Worm (Caenorhabditis elegans): Measurements from ENCODE around the gene Y41D4B.4.

The Y41D4B.4 gene

DNA sequence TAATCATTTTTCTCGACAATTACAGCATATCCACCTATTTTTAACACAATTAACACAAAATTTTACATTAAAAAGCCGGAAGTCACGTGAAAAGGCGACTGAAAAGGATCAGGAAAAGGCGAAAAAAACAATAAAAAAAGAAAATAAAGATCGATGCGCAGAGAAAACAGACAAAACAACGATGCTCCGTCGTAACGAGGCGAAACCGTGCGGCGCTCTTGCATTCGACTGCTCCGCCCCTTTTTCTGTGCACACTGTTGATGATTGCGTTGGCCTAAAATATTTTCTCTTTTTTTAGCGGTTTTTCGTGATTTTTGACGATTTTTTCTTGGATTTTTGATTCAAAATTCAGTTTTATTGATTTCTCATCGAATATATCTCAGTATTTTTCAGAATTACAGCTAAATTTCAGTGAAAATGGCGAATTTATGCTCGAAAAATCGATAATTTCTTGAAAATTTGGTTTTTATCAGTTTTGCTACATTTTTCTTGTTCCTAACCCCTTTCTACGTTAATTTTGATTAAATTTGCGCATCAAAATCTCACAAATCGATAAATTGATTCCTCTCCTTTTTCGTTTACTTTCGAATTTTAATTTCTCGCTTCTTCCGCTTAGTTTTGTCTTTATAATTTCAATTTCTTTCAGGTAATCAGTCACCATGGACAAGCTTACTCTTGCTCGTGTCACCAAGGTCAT, 717 bp upstream of the Y41D4B.4 start, which contains the start of gene rps-28 (continued):
- TF ChIP-seq ceh-79 (tag; optimal IDR thresholded peaks at IDR 0.05) (no peak), mcd-1 (GFP tag; IDR thresholded peaks at IDR 0.05) (peak; percentile 92), rpc-1 (optimal IDR thresholded peaks at IDR 0.05) (peak; percentile 49), rpc-1 (tag; optimal IDR thresholded peaks at IDR 0.05) (no peak), F22D6.2 (tag; optimal IDR thresholded peaks at IDR 0.05) (peak; percentile 57), lin-54 (GFP tag; optimal IDR thresholded peaks at IDR 0.05) (peak; percentile 94), egl-18 (GFP tag; IDR thresholded peaks at IDR 0.05) (no peak), fkh-3 (tag; optimal IDR thresholded peaks at IDR 0.05) (no peak), hlh-26 (GFP tag; conservative IDR thresholded peaks at IDR 0.05) (no peak), bed-1 (GFP tag; IDR thresholded peaks at IDR 0.05) (no peak), die-1 (tag; optimal IDR thresholded peaks at IDR 0.05) (peak; percentile 65), hmg-20 (GFP tag; IDR thresholded peaks at IDR 0.05) (peak; percentile 71; the same call in 1 of the 2 replicates), C06A6.2 (GFP tag; conservative IDR thresholded peaks at IDR 0.05) (peak; percentile 97), efl-1 (GFP tag; optimal IDR thresholded peaks at IDR 0.05) (peak; percentile 76), egl-44 (GFP tag; IDR thresholded peaks at IDR 0.05) (peak; percentile 65; the same call in 1 of the 2 replicates), nhr-120 (GFP tag; IDR thresholded peaks at IDR 0.05) (no peak), K12H6.12 (tag; optimal IDR thresholded peaks at IDR 0.05) (peak; percentile 94), mel-28 (tag; optimal IDR thresholded peaks at IDR 0.05; ENCODE audit: borderline replicate concordance) (no peak), madf-3 (GFP tag; IDR thresholded peaks at IDR 0.05) (peak; percentile 93), nfyb-1 (GFP tag; IDR thresholded peaks at IDR 0.05) (peak; percentile 95), nfya-2 (GFP tag; IDR thresholded peaks at IDR 0.05) (no peak), egrh-3 (GFP tag; IDR thresholded peaks at IDR 0.05) (peak; percentile 60), ceh-40 (GFP tag; IDR thresholded peaks at IDR 0.05) (no peak), Y53F4B.3 (GFP tag; IDR thresholded peaks at IDR 0.05) (peak; percentile 84), attf-3 (GFP tag; conservative IDR thresholded peaks at IDR 0.05) (peak; percentile 100), hlh-12 (tag; optimal IDR thresholded peaks at IDR 0.05) (no peak), F33H1.4 (GFP tag; IDR thresholded peaks at IDR 0.05) (peak; percentile 84), let-607 (tag; optimal IDR thresholded peaks at IDR 0.05) (peak; percentile 69 to 85), aptf-3 (GFP tag; IDR thresholded peaks at IDR 0.05) (no peak), F23B12.7 (tag; optimal IDR thresholded peaks at IDR 0.05; ENCODE audit: insufficient read depth) (peak; percentile 97), lag-1 (GFP tag; IDR thresholded peaks at IDR 0.05) (no peak), D2030.7 (GFP tag; IDR thresholded peaks at IDR 0.05) (peak; percentile 94), ztf-6 (GFP tag; IDR thresholded peaks at IDR 0.05) (peak; percentile 83; the same call in 1 of the 2 replicates), lin-35 (GFP tag; optimal IDR thresholded peaks at IDR 0.05) (peak in 2 of 3 experiments; percentile 77 to 91), nhr-80 (tag; optimal IDR thresholded peaks at IDR 0.05) (peak; percentile 95), athp-1 (tag; optimal IDR thresholded peaks at IDR 0.05) (peak; percentile 99), bed-2 (GFP tag; IDR thresholded peaks at IDR 0.05) (no peak), lsy-27 (tag; optimal IDR thresholded peaks at IDR 0.05; ENCODE audit: borderline replicate concordance, insufficient read depth) (peak; percentile 70), Y95B8A.8 (GFP tag; IDR thresholded peaks at IDR 0.05) (peak; percentile 95), xnd-1 (tag; optimal IDR thresholded peaks at IDR 0.05) (peak; percentile 47), ama-1 (optimal IDR thresholded peaks at IDR 0.05) (no peak), ama-1 (GFP tag; optimal IDR thresholded peaks at IDR 0.05) (peak in 1 of 2 experiments; percentile 58), mxl-1 (tag; optimal IDR thresholded peaks at IDR 0.05) (no peak), pbrm-1 (GFP tag; IDR thresholded peaks at IDR 0.05) (peak; percentile 95), him-1 (tag; optimal IDR thresholded peaks at IDR 0.05) (peak; percentile 23), hsf-1 (GFP tag; IDR thresholded peaks at IDR 0.05) (peak; percentile 75), madf-10 (tag; optimal IDR thresholded peaks at IDR 0.05) (peak; percentile 90), ccch-3 (GFP tag; optimal IDR thresholded peaks at IDR 0.05) (no peak), akir-1 (GFP tag; optimal IDR thresholded peaks at IDR 0.05) (no peak)

Measured in whole organism, young adult.